Comparison of ENCODE assay signal across 3 worm cellular contexts in the genomic region with DNA sequence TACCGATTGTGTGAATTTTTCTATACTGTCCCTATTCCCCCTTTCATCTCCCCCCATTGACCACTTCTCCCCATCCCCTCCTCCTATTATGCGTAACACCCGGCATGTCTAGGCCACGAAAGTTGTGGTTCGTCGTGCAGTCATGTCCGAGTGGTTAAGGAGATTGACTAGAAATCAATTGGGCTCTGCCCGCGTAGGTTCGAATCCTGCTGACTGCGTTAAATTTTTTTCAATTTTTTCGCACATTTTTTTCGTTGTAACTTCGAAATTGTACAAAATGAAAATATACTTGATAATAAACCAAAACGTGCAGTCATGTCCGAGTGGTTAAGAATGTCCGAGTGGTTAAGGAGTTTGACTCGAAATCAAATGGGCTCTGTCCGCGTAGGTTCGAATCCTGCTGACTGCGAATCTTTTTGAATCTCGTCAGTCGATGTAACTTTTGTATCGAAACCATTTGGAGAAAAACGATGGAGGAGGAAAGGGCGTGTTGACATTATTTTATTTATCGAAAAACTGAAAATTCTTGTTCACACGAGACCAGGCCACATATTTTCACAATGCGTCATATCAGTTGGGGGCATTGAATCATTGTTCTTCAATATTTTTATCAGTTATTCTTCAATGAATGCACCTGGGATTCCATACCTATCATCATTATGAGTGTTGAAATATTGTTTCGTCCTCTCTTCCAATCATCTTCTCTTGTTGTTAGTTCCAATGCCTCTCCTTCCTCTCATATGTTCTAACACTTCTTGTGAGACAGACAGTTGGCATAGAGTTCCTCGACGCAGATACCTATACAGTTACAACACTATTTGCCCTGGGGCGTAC.
TF ChIP-seq lines count a peak whose summit lies in the region.

A gene (plus strand): TSS at position 812 of the 834 bp plus-strand sequence.

TF ChIP-seq in whole organism, L1 larva, 84 proteins besides CTCF, POLR2A, EP300 and RAD21 (continued from another document and continues in another):
- TF ChIP-seq fos-1 (tag; optimal IDR thresholded peaks at IDR 0.05; lab: Kevin White, UChicago) (peak; percentile 42), zip-4 (GFP tag; optimal IDR thresholded peaks at IDR 0.05; lab: Kevin White, UChicago) (no peak), unc-86 (tag; optimal IDR thresholded peaks at IDR 0.05; lab: Kevin White, UChicago) (no peak), nhr-85 (tag; lab: Kevin White, UChicago) (peak; percentile 73), skn-1 (tag; optimal IDR thresholded peaks at IDR 0.05; lab: Kevin White, UChicago) (peak; percentile 24), nhr-12 (tag; optimal IDR thresholded peaks at IDR 0.05; lab: Kevin White, UChicago) (no peak), ceh-63 (GFP tag; optimal IDR thresholded peaks at IDR 0.05; lab: Kevin White, UChicago) (no peak), lin-14 (GFP tag; optimal IDR thresholded peaks at IDR 0.05; lab: Kevin White, UChicago) (peak; percentile 72), swsn-7 (tag; optimal IDR thresholded peaks at IDR 0.05; lab: Kevin White, UChicago) (peak; percentile 59), efl-3 (GFP tag; optimal IDR thresholded peaks at IDR 0.05; lab: Kevin White, UChicago) (no peak), elt-3 (tag; optimal IDR thresholded peaks at IDR 0.05; lab: Kevin White, UChicago) (peak in 3 of 6 experiments; percentile 27 to 72 (median 33)), dpl-1 (GFP tag; optimal IDR thresholded peaks at IDR 0.05; lab: Kevin White, UChicago) (peak; percentile 13 to 48 (median 26)), nhr-90 (tag; optimal IDR thresholded peaks at IDR 0.05; lab: Kevin White, UChicago; ENCODE audit: poor library complexity) (peak; percentile 62), F16B12.6 (tag; optimal IDR thresholded peaks at IDR 0.05; lab: Kevin White, UChicago) (peak; percentile 17), nhr-11 (tag; optimal IDR thresholded peaks at IDR 0.05; lab: Kevin White, UChicago) (no peak), blmp-1 (tag; optimal IDR thresholded peaks at IDR 0.05; lab: Kevin White, UChicago) (peak; percentile 57), nhr-19 (GFP tag; conservative IDR thresholded peaks at IDR 0.05; lab: Robert Waterston, UW) (peak; percentile 71), unc-98 (GFP tag; IDR thresholded peaks at IDR 0.05; lab: Robert Waterston, UW) (peak; percentile 30; the same call in 1 of the 2 replicates), grh-1 (GFP tag; IDR thresholded peaks at IDR 0.05; lab: Robert Waterston, UW) (0 out of 2 replicates have a peak, but pooled peaks have one; percentile 6), snpc-4 (tag; optimal IDR thresholded peaks at IDR 0.05; lab: Kevin White, UChicago) (peak; percentile 9), hlh-4 (tag; optimal IDR thresholded peaks at IDR 0.05; lab: Kevin White, UChicago) (no peak), nhr-76 (tag; optimal IDR thresholded peaks at IDR 0.05; lab: Kevin White, UChicago) (no peak), rnt-1 (tag; optimal IDR thresholded peaks at IDR 0.05; lab: Kevin White, UChicago) (peak; percentile 63), sup-37 (GFP tag; optimal IDR thresholded peaks at IDR 0.05; lab: Kevin White, UChicago) (peak; percentile 10), lin-13 (GFP tag; optimal IDR thresholded peaks at IDR 0.05; lab: Kevin White, UChicago) (peak; percentile 17), nhr-28 (tag; optimal IDR thresholded peaks at IDR 0.05; lab: Kevin White, UChicago) (no peak), nhr-77 (tag; optimal IDR thresholded peaks at IDR 0.05; lab: Kevin White, UChicago) (peak; percentile 14), sox-4 (tag; optimal IDR thresholded peaks at IDR 0.05; lab: Kevin White, UChicago) (no peak), tlp-1 (tag; optimal IDR thresholded peaks at IDR 0.05; lab: Kevin White, UChicago) (no peak), jun-1 (tag; optimal IDR thresholded peaks at IDR 0.05; lab: Kevin White, UChicago) (no peak), elt-2 (tag; optimal IDR thresholded peaks at IDR 0.05; lab: Kevin White, UChicago) (peak; percentile 81), Y116A8C.19 (tag; optimal IDR thresholded peaks at IDR 0.05; lab: Kevin White, UChicago; ENCODE audit: borderline replicate concordance) (no peak), nhr-237 (tag; optimal IDR thresholded peaks at IDR 0.05; lab: Kevin White, UChicago) (peak; percentile 33), ceh-8 (GFP tag; optimal IDR thresholded peaks at IDR 0.05; lab: Kevin White, UChicago) (no peak), egl-13 (tag; optimal IDR thresholded peaks at IDR 0.05; lab: Kevin White, UChicago) (peak; percentile 19), nhr-84 (tag; optimal IDR thresholded peaks at IDR 0.05; lab: Kevin White, UChicago) (no peak), ceh-90 (tag; optimal IDR thresholded peaks at IDR 0.05; lab: Kevin White, UChicago) (no peak), C34B4.2 (tag; optimal IDR thresholded peaks at IDR 0.05; lab: Kevin White, UChicago) (no peak), isw-1 (GFP tag; IDR thresholded peaks at IDR 0.05; lab: Robert Waterston, UW) (peak; percentile 38), ces-1 (GFP tag; optimal IDR thresholded peaks at IDR 0.05; lab: Kevin White, UChicago) (no peak), pax-3 (tag; optimal IDR thresholded peaks at IDR 0.05; lab: Kevin White, UChicago) (no peak)

TF ChIP-seq in whole organism, L3 larva, 47 proteins besides CTCF, POLR2A, EP300 and RAD21 (continued from another document):
- no peak for TF ChIP-seq nhr-77 (tag; optimal IDR thresholded peaks at IDR 0.05; lab: Kevin White, UChicago)
- no peak for TF ChIP-seq unc-39 (tag; optimal IDR thresholded peaks at IDR 0.05; lab: Kevin White, UChicago)
- no peak for TF ChIP-seq nhr-67 (tag; optimal IDR thresholded peaks at IDR 0.05; lab: Kevin White, UChicago)
- TF ChIP-seq aly-2 (tag; optimal IDR thresholded peaks at IDR 0.05; lab: Kevin White, UChicago) = peak; percentile 22
- peak; percentile 38 for TF ChIP-seq egl-5 (tag; optimal IDR thresholded peaks at IDR 0.05; lab: Kevin White, UChicago)
- peak; percentile 94 for TF ChIP-seq elt-2 (tag; optimal IDR thresholded peaks at IDR 0.05; lab: Kevin White, UChicago)
- no peak for TF ChIP-seq unc-62 (GFP tag; optimal IDR thresholded peaks at IDR 0.05; lab: Kevin White, UChicago)
- peak; percentile 5 for TF ChIP-seq R02D3.7 (tag; optimal IDR thresholded peaks at IDR 0.05; lab: Kevin White, UChicago)
- TF ChIP-seq zag-1 (tag; optimal IDR thresholded peaks at IDR 0.05; lab: Kevin White, UChicago) = no peak
- TF ChIP-seq nhr-76 (tag; optimal IDR thresholded peaks at IDR 0.05; lab: Kevin White, UChicago) = no peak
- no peak for TF ChIP-seq elt-1 (tag; optimal IDR thresholded peaks at IDR 0.05; lab: Kevin White, UChicago)
- no peak for TF ChIP-seq mdl-1 (tag; optimal IDR thresholded peaks at IDR 0.05; lab: Kevin White, UChicago)
- peak; percentile 47 for TF ChIP-seq fkh-10 (GFP tag; optimal IDR thresholded peaks at IDR 0.05; lab: Kevin White, UChicago)
- TF ChIP-seq pha-4 (tag; optimal IDR thresholded peaks at IDR 0.05; lab: Kevin White, UChicago) = peak; percentile 54
- TF ChIP-seq tbx-2 (tag; optimal IDR thresholded peaks at IDR 0.05; lab: Kevin White, UChicago) = peak; percentile 20
- no peak for TF ChIP-seq ceh-9 (tag; optimal IDR thresholded peaks at IDR 0.05; lab: Kevin White, UChicago)
- peak; percentile 48 for TF ChIP-seq lin-15B (tag; optimal IDR thresholded peaks at IDR 0.05; lab: Kevin White, UChicago)
- peak; percentile 42 for TF ChIP-seq ceh-28 (tag; optimal IDR thresholded peaks at IDR 0.05; lab: Kevin White, UChicago)
- no peak for TF ChIP-seq ceh-82 (tag; optimal IDR thresholded peaks at IDR 0.05; lab: Kevin White, UChicago)
- peak in 1 of 3 experiments; percentile 44 for TF ChIP-seq elt-3 (tag; optimal IDR thresholded peaks at IDR 0.05; lab: Kevin White, UChicago)
- TF ChIP-seq nhr-11 (tag; optimal IDR thresholded peaks at IDR 0.05; lab: Kevin White, UChicago) = no peak
- TF ChIP-seq mml-1 (tag; optimal IDR thresholded peaks at IDR 0.05; lab: Kevin White, UChicago) = no peak
- TF ChIP-seq lsy-12 (tag; optimal IDR thresholded peaks at IDR 0.05; lab: Kevin White, UChicago) = peak; percentile 55
- peak; percentile 47 for TF ChIP-seq skn-1 (tag; optimal IDR thresholded peaks at IDR 0.05; lab: Kevin White, UChicago)
- no peak for TF ChIP-seq daf-12 (tag; optimal IDR thresholded peaks at IDR 0.05; lab: Kevin White, UChicago)
- no peak for TF ChIP-seq nhr-237 (tag; optimal IDR thresholded peaks at IDR 0.05; lab: Kevin White, UChicago)
- peak; percentile 78 for TF ChIP-seq jun-1 (tag; optimal IDR thresholded peaks at IDR 0.05; lab: Kevin White, UChicago)
- TF ChIP-seq nhr-28 (tag; optimal IDR thresholded peaks at IDR 0.05; lab: Kevin White, UChicago) = no peak
- TF ChIP-seq lin-39 (tag; optimal IDR thresholded peaks at IDR 0.05; lab: Kevin White, UChicago) = no peak
- TF ChIP-seq hmg-11 (tag; optimal IDR thresholded peaks at IDR 0.05; lab: Kevin White, UChicago) = peak; percentile 68
TF ChIP-seq in whole organism, L3 larva: peak in this region for 21.

TF ChIP-seq in whole organism, young adult, 124 proteins besides CTCF, POLR2A, EP300 and RAD21 (continued from another document and continues in another):
- TF ChIP-seq rpc-1 (optimal IDR thresholded peaks at IDR 0.05; lab: Kevin White, UChicago) = peak; percentile 84
- peak; percentile 91 for TF ChIP-seq rpc-1 (tag; optimal IDR thresholded peaks at IDR 0.05; lab: Kevin White, UChicago)
- TF ChIP-seq C17E4.6 (GFP tag; IDR thresholded peaks at IDR 0.05; lab: Robert Waterston, UW) = 0 out of 2 replicates have a peak, but pooled peaks have one; percentile 41
- TF ChIP-seq F39B2.1 (GFP tag; IDR thresholded peaks at IDR 0.05; lab: Robert Waterston, UW) = no peak
- TF ChIP-seq lin-35 (GFP tag; optimal IDR thresholded peaks at IDR 0.05; lab: Kevin White, UChicago) = peak in 1 of 3 experiments; percentile 60
- peak; percentile 79 for TF ChIP-seq B0336.3 (GFP tag; IDR thresholded peaks at IDR 0.05; lab: Robert Waterston, UW)
- peak; percentile 46; the same call in 1 of the 2 replicates for TF ChIP-seq hmg-20 (GFP tag; IDR thresholded peaks at IDR 0.05; lab: Robert Waterston, UW)
- TF ChIP-seq ztf-26 (tag; optimal IDR thresholded peaks at IDR 0.05; lab: Kevin White, UChicago) = peak; percentile 69
- no peak for TF ChIP-seq aptf-2 (GFP tag; conservative IDR thresholded peaks at IDR 0.05; lab: Robert Waterston, UW)
- TF ChIP-seq Y56A3A.18 (GFP tag; IDR thresholded peaks at IDR 0.05; lab: Robert Waterston, UW) = peak; percentile 72
- peak; percentile 50 for TF ChIP-seq F23B12.7 (tag; optimal IDR thresholded peaks at IDR 0.05; lab: Kevin White, UChicago; ENCODE audit: insufficient read depth)
- TF ChIP-seq ceh-40 (GFP tag; IDR thresholded peaks at IDR 0.05; lab: Robert Waterston, UW) = 0 out of 2 replicates have a peak, but pooled peaks have one; percentile 56
- TF ChIP-seq repo-1 (tag; optimal IDR thresholded peaks at IDR 0.05; lab: Kevin White, UChicago) = peak; percentile 84
- TF ChIP-seq tbx-9 (tag; optimal IDR thresholded peaks at IDR 0.05; lab: Kevin White, UChicago; ENCODE audit: borderline replicate concordance) = no peak
- peak; percentile 44 for TF ChIP-seq gei-17 (GFP tag; optimal IDR thresholded peaks at IDR 0.05; lab: Kevin White, UChicago)
- peak; percentile 61 for TF ChIP-seq K12H6.12 (tag; optimal IDR thresholded peaks at IDR 0.05; lab: Kevin White, UChicago)
- peak; percentile 87 for TF ChIP-seq D2030.7 (GFP tag; IDR thresholded peaks at IDR 0.05; lab: Robert Waterston, UW)
- TF ChIP-seq bed-2 (GFP tag; IDR thresholded peaks at IDR 0.05; lab: Robert Waterston, UW) = no peak
- no peak for TF ChIP-seq ceh-58 (GFP tag; IDR thresholded peaks at IDR 0.05; lab: Robert Waterston, UW)
- peak; percentile 48 to 68 for TF ChIP-seq let-607 (tag; optimal IDR thresholded peaks at IDR 0.05; lab: Kevin White, UChicago)
- no peak for TF ChIP-seq F37B4.10 (GFP tag; IDR thresholded peaks at IDR 0.05; lab: Robert Waterston, UW)
- TF ChIP-seq nfya-1 (tag; optimal IDR thresholded peaks at IDR 0.05; lab: Kevin White, UChicago; ENCODE audit: borderline replicate concordance, insufficient read depth) = no peak
- TF ChIP-seq ceh-91 (GFP tag; IDR thresholded peaks at IDR 0.05; lab: Robert Waterston, UW) = peak; percentile 39; the same call in 1 of the 2 replicates
- peak; percentile 17 for TF ChIP-seq F10E7.11 (tag; optimal IDR thresholded peaks at IDR 0.05; lab: Kevin White, UChicago)
- TF ChIP-seq dox-1 (GFP tag; IDR thresholded peaks at IDR 0.05; lab: Robert Waterston, UW) = peak; percentile 71
- peak; percentile 66; the same call in 1 of the 2 replicates for TF ChIP-seq C06A6.2 (GFP tag; conservative IDR thresholded peaks at IDR 0.05; lab: Robert Waterston, UW)
- 0 out of 2 replicates have a peak, but pooled peaks have one; percentile 66 for TF ChIP-seq madf-3 (GFP tag; IDR thresholded peaks at IDR 0.05; lab: Robert Waterston, UW)
- TF ChIP-seq lsl-1 (GFP tag; optimal IDR thresholded peaks at IDR 0.05; lab: Kevin White, UChicago) = peak; percentile 60
- TF ChIP-seq T07F8.4 (tag; optimal IDR thresholded peaks at IDR 0.05; lab: Kevin White, UChicago) = peak; percentile 57
- peak; percentile 99 for TF ChIP-seq nhr-80 (tag; optimal IDR thresholded peaks at IDR 0.05; lab: Kevin White, UChicago)
- no peak for TF ChIP-seq mel-28 (tag; optimal IDR thresholded peaks at IDR 0.05; lab: Kevin White, UChicago; ENCODE audit: borderline replicate concordance)
- TF ChIP-seq F52B5.7 (tag; optimal IDR thresholded peaks at IDR 0.05; lab: Kevin White, UChicago) = peak; percentile 69
- no peak for TF ChIP-seq nhr-120 (GFP tag; IDR thresholded peaks at IDR 0.05; lab: Robert Waterston, UW)
- TF ChIP-seq sptf-2 (GFP tag; optimal IDR thresholded peaks at IDR 0.05; lab: Kevin White, UChicago) = no peak
- peak; percentile 8 for TF ChIP-seq tlf-1 (GFP tag; optimal IDR thresholded peaks at IDR 0.05; lab: Kevin White, UChicago)
- TF ChIP-seq hsf-1 (GFP tag; IDR thresholded peaks at IDR 0.05; lab: Robert Waterston, UW) = no peak; the same call in 1 of the 2 replicates
- TF ChIP-seq rec-8 (tag; optimal IDR thresholded peaks at IDR 0.05; lab: Kevin White, UChicago) = peak; percentile 45 to 54
- TF ChIP-seq egl-44 (GFP tag; IDR thresholded peaks at IDR 0.05; lab: Robert Waterston, UW) = peak; percentile 78
- TF ChIP-seq Y67H2A.10 (GFP tag; conservative IDR thresholded peaks at IDR 0.05; lab: Robert Waterston, UW) = 0 out of 2 replicates have a peak, but pooled peaks have one; percentile 18
- TF ChIP-seq B0261.1 (tag; optimal IDR thresholded peaks at IDR 0.05; lab: Kevin White, UChicago) = peak; percentile 99
- no peak for TF ChIP-seq F57C9.4 (tag; optimal IDR thresholded peaks at IDR 0.05; lab: Kevin White, UChicago)
- TF ChIP-seq chd-7 (tag; optimal IDR thresholded peaks at IDR 0.05; lab: Kevin White, UChicago) = peak; percentile 84
- peak; percentile 68 for TF ChIP-seq madf-6 (GFP tag; IDR thresholded peaks at IDR 0.05; lab: Robert Waterston, UW)
- peak; percentile 71 for TF ChIP-seq somi-1 (GFP tag; optimal IDR thresholded peaks at IDR 0.05; lab: Kevin White, UChicago)
- TF ChIP-seq madf-8 (GFP tag; conservative IDR thresholded peaks at IDR 0.05; lab: Robert Waterston, UW) = peak; percentile 41; the same call in 1 of the 2 replicates
- peak; percentile 54 for TF ChIP-seq unc-130 (GFP tag; optimal IDR thresholded peaks at IDR 0.05; lab: Kevin White, UChicago)
- TF ChIP-seq dpff-1 (tag; optimal IDR thresholded peaks at IDR 0.05; lab: Kevin White, UChicago) = peak; percentile 42
- TF ChIP-seq ama-1 (optimal IDR thresholded peaks at IDR 0.05; lab: Kevin White, UChicago) = no peak
- TF ChIP-seq ama-1 (GFP tag; optimal IDR thresholded peaks at IDR 0.05; lab: Kevin White, UChicago) = peak; percentile 10 to 43
- TF ChIP-seq ccch-3 (GFP tag; optimal IDR thresholded peaks at IDR 0.05; lab: Kevin White, UChicago) = no peak
- TF ChIP-seq snpc-1.1 (tag; optimal IDR thresholded peaks at IDR 0.05; lab: Kevin White, UChicago; ENCODE audit: insufficient read depth) = peak; percentile 57
- TF ChIP-seq him-1 (tag; optimal IDR thresholded peaks at IDR 0.05; lab: Kevin White, UChicago) = peak; percentile 95
- TF ChIP-seq F57A8.1 (GFP tag; optimal IDR thresholded peaks at IDR 0.05; lab: Kevin White, UChicago) = no peak
- TF ChIP-seq aptf-3 (GFP tag; IDR thresholded peaks at IDR 0.05; lab: Robert Waterston, UW) = 0 out of 2 replicates have a peak, but pooled peaks have one; percentile 73
- TF ChIP-seq ztf-22 (GFP tag; optimal IDR thresholded peaks at IDR 0.05; lab: Kevin White, UChicago) = no peak
- TF ChIP-seq snpc-3.4 (tag; optimal IDR thresholded peaks at IDR 0.05; lab: Kevin White, UChicago) = peak; percentile 57
- peak; percentile 36 for TF ChIP-seq mes-4 (tag; optimal IDR thresholded peaks at IDR 0.05; lab: Kevin White, UChicago)
